Worm (Caenorhabditis elegans) whole organism, L3 larva: ENCODE measurements around the gene gtf-2H1.

Experiments
- fkh-10 ChIP-seq: sonication (generic microtip); optimal IDR thresholded peaks from 2 replicates; lab custom pipeline; 2017; ENCODE audit warnings: missing biosample characterization, missing genetic modification reagents, missing genetic modification characterization
- nhr-12 ChIP-seq: fragments of 150-350 bp; optimal IDR thresholded peaks from 2 replicates; lab custom pipeline; 2014; ENCODE audit warnings: missing biosample characterization, missing genetic modification characterization
- nhr-23 ChIP-seq: fragments of 150-350 bp; optimal IDR thresholded peaks from 2 replicates; lab custom pipeline; 2014; ENCODE audit warnings: missing biosample characterization, missing genetic modification reagents, missing genetic modification characterization

ce11 chrIV:269107-269506, 37.5 kb upstream of the gtf-2H1 start, which contains the start of gene T21D12.11:
- TF ChIP-seq nhr-23 (tag; lab: Kevin White, UChicago) (no peak), nhr-12 (no peak), fkh-10 (GFP tag; lab: Kevin White, UChicago) (no peak)
